Worm (Caenorhabditis elegans) whole organism, L4/young adult: ENCODE measurements around the gene K08E7.8.

ENCODE experiments used
- W03F9.2 ChIP-seq: fragments of 150-350 bp; optimal IDR thresholded peaks from 2 replicates; lab custom pipeline; 2014; ENCODE audit warnings: missing biosample characterization, missing genetic modification characterization
- dao-5 ChIP-seq: sonication (generic microtip); optimal IDR thresholded peaks from 2 replicates; lab custom pipeline; 2016; ENCODE audit warnings: missing genotype, missing genetic modification characterization, moderate library complexity, missing compliant biosample characterization
- him-1 ChIP-seq: sonication (generic microtip); optimal IDR thresholded peaks from 2 replicates; lab custom pipeline; 2016; ENCODE audit warnings: missing genotype, missing genetic modification reagents, missing genetic modification characterization, missing compliant biosample characterization

K08E7.8 gene

ce11 chrIV:12594574-12594973 lies 8.7 kb upstream of the K08E7.8 start:
- TF ChIP-seq W03F9.2 (tag; lab: Kevin White, UChicago), result no peak
- peak; percentile 74 for TF ChIP-seq him-1 (tag; lab: Kevin White, UChicago)
- TF ChIP-seq dao-5 (tag; lab: Kevin White, UChicago), result peak; percentile 52

ce11 chrIV:12590373-12590772 lies 4.5 kb upstream of the K08E7.8 start, which contains the start of gene cul-6:
Gene cul-6, minus strand, starts transcription at chrIV:12590451.
- no peak for TF ChIP-seq W03F9.2 (tag; lab: Kevin White, UChicago)

ce11 chrIV:12584146-12584545 lies 1.7 kb downstream of the K08E7.8 start:
- TF ChIP-seq dao-5 (tag; lab: Kevin White, UChicago) (no peak), him-1 (tag; lab: Kevin White, UChicago) (peak; percentile 29), W03F9.2 (tag; lab: Kevin White, UChicago) (no peak)

ce11 chrIV:12583181-12583580 lies 2.7 kb downstream of the K08E7.8 start:
- no peak for TF ChIP-seq W03F9.2 (tag; lab: Kevin White, UChicago)
- TF ChIP-seq him-1 (tag; lab: Kevin White, UChicago), result no peak
- TF ChIP-seq dao-5 (tag; lab: Kevin White, UChicago), result no peak

ce11 chrIV:12581046-12581445 lies 4.8 kb downstream of the K08E7.8 start, which contains the start of gene K08E7.6:
Gene K08E7.6, minus strand, starts transcription at chrIV:12581146.
- TF ChIP-seq W03F9.2 (tag; lab: Kevin White, UChicago), result no peak
- TF ChIP-seq dao-5 (tag; lab: Kevin White, UChicago), result no peak
- no peak for TF ChIP-seq him-1 (tag; lab: Kevin White, UChicago)

- no peak for TF ChIP-seq dao-5 (tag; lab: Kevin White, UChicago)
- no peak for TF ChIP-seq W03F9.2 (tag; lab: Kevin White, UChicago)
- no peak for TF ChIP-seq him-1 (tag; lab: Kevin White, UChicago)
Observed at ce11 chrIV:12574265-12574664, 11.6 kb downstream of the K08E7.8 start.

ce11 chrIV:12573068-12573467 lies 12.8 kb downstream of the K08E7.8 start, which contains the start of gene K08E7.5:
Gene K08E7.5, plus strand, starts transcription at chrIV:12573368.
- no peak for TF ChIP-seq W03F9.2 (tag; lab: Kevin White, UChicago)
- no peak for TF ChIP-seq dao-5 (tag; lab: Kevin White, UChicago)
- no peak for TF ChIP-seq him-1 (tag; lab: Kevin White, UChicago)

- no peak for TF ChIP-seq dao-5 (tag; lab: Kevin White, UChicago)
Observed at ce11 chrIV:12571047-12571446, 14.8 kb downstream of the K08E7.8 start, which contains the start of gene K08E7.4. Gene K08E7.4, minus strand, starts transcription at chrIV:12571147.

ce11 chrIV:12570546-12570945 lies 15.3 kb downstream of the K08E7.8 start:
- TF ChIP-seq dao-5 (tag; lab: Kevin White, UChicago) (no peak), W03F9.2 (tag; lab: Kevin White, UChicago) (no peak), him-1 (tag; lab: Kevin White, UChicago) (no peak)

- TF ChIP-seq W03F9.2 (tag; lab: Kevin White, UChicago) (peak; percentile 41), dao-5 (tag; lab: Kevin White, UChicago) (no peak)
Observed at ce11 chrIV:12567176-12567892, 18.5 kb downstream of the K08E7.8 start, which contains the start of the genes hsb-1 and let-99. Gene hsb-1, minus strand, starts transcription at chrIV:12567226. Gene let-99, plus strand, starts transcription at chrIV:12567842.

ce11 chrIV:12565933-12566540 lies 19.8 kb downstream of the K08E7.8 start, which contains the start of gene eak-7:
Gene eak-7, minus strand, starts transcription at chrIV:12565983.
- TF ChIP-seq dao-5 (tag; lab: Kevin White, UChicago), result no peak
- no peak for TF ChIP-seq him-1 (tag; lab: Kevin White, UChicago)
- no peak for TF ChIP-seq W03F9.2 (tag; lab: Kevin White, UChicago)

ce11 chrIV:12560568-12560967 lies 25.3 kb downstream of the K08E7.8 start, which contains the start of gene snb-7:
Gene snb-7, plus strand, starts transcription at chrIV:12560868.
- TF ChIP-seq him-1 (tag; lab: Kevin White, UChicago) (no peak), W03F9.2 (tag; lab: Kevin White, UChicago) (no peak), dao-5 (tag; lab: Kevin White, UChicago) (no peak)

ce11 chrIV:12558925-12559450 lies 26.9 kb downstream of the K08E7.8 start, which contains the start of the genes ZK795.2 and ZK795.3:
Gene ZK795.2, minus strand, starts transcription at chrIV:12558975.
Gene ZK795.3, plus strand, starts transcription at chrIV:12559365.
- TF ChIP-seq W03F9.2 (tag; lab: Kevin White, UChicago) (peak; percentile 70), dao-5 (tag; lab: Kevin White, UChicago) (no peak)
